Worm (Caenorhabditis elegans) whole organism, early embryonic: ENCODE data around the gene fars-2.

Experiments
- F13C5.2 ChIP-seq: sonication (generic microtip); optimal IDR thresholded peaks from 2 replicates; lab custom pipeline; 2017; ENCODE audit warnings: mild to moderate bottlenecking, missing genetic modification characterization, inconsistent platforms, missing compliant biosample characterization
- aly-1 ChIP-seq: sonication (generic microtip); optimal IDR thresholded peaks from 2 replicates; lab custom pipeline; 2016; ENCODE audit warnings: missing genetic modification characterization, missing compliant biosample characterization
- ama-1 ChIP-seq: fragments of 150-350 bp; optimal IDR thresholded peaks from 2 replicates; lab custom pipeline; 2014
- ceh-36 ChIP-seq: sonication (generic microtip); optimal IDR thresholded peaks from 2 replicates; lab custom pipeline; 2016; ENCODE audit warnings: missing genetic modification characterization, inconsistent platforms, missing compliant biosample characterization
- hmbx-1 ChIP-seq: sonication (generic microtip); optimal IDR thresholded peaks from 2 replicates; lab custom pipeline; 2016; ENCODE audit warnings: mild to moderate bottlenecking, missing genetic modification characterization, missing compliant biosample characterization
- sea-1 ChIP-seq: fragments of 200-800 bp; sonication (Bioruptor generic); conservative IDR thresholded peaks from 2 replicates; pipeline ENCODE4 v1.3.6; 2022; ENCODE audit warnings: missing genetic modification characterization, missing compliant biosample characterization

ce11 chrV:19904790-19905189 is 2.4 kb downstream of the fars-2 start:
- no peak for TF ChIP-seq sea-1 (GFP tag; lab: Robert Waterston, UW)
- no peak for TF ChIP-seq F13C5.2 (tag; lab: Kevin White, UChicago)
- no peak for TF ChIP-seq aly-1
- TF ChIP-seq ama-1 (lab: Kevin White, UChicago) = no peak
- no peak for TF ChIP-seq hmbx-1
- no peak for TF ChIP-seq ceh-36
